Fruit fly (Drosophila melanogaster) whole organism: ENCODE measurements around the gene Gr64b.

Source experiments
- CG8478 ChIP-seq: fragments of >200 bp; optimal IDR thresholded peaks from 2 replicates; lab custom pipeline; 2018; ENCODE audit warnings: inconsistent platforms
- Dll ChIP-seq: fragments of >200 bp; optimal IDR thresholded peaks from 2 replicates; lab custom pipeline; 2017
- pan ChIP-seq: fragments of >200 bp; optimal IDR thresholded peaks from 2 replicates; lab custom pipeline; 2017
- psq ChIP-seq: fragments of >200 bp; optimal IDR thresholded peaks from 2 replicates; lab custom pipeline; 2017
- usp ChIP-seq: fragments of >200 bp; optimal IDR thresholded peaks from 2 replicates; lab custom pipeline; 2017; ENCODE audit warnings: missing biosample characterization, missing genetic modification characterization, mixed read lengths

dm6 chr3L:4069069-4069468 lies 40.7 kb downstream of the Gr64b start, which contains the start of gene CG32259:
- TF ChIP-seq pan (lab: Kevin White, UChicago) (no peak), psq (lab: Kevin White, UChicago) (no peak), usp (no peak), Dll (no peak), CG8478 (lab: Kevin White, UChicago) (no peak)
